Fruit fly (Drosophila melanogaster): Measurements from ENCODE around the gene TrissinR.

The TrissinR gene

dm6 chr2L:5805091-5805817, 18.6 kb upstream of the TrissinR start, which contains the start of gene CG11034 (continued):
- TF ChIP-seq HLHmδ (GFP tag; optimal IDR thresholded peaks at IDR 0.05) (peak; percentile 71), Lim3 (GFP tag; IDR thresholded peaks at IDR 0.05) (no peak), CG2129 (GFP tag; IDR thresholded peaks at IDR 0.05; ENCODE audit: partially characterized antibody) (no peak), CG12071 (GFP tag; optimal IDR thresholded peaks at IDR 0.05) (no peak), hkb (optimal IDR thresholded peaks at IDR 0.05) (no peak), hkb (GFP tag; IDR thresholded peaks at IDR 0.05) (no peak), CG11456 (GFP tag; IDR thresholded peaks at IDR 0.05) (no peak), Ptx1 (GFP tag; IDR thresholded peaks at IDR 0.05) (peak; percentile 21; the same call in 1 of the 2 replicates), CG6791 (GFP tag; IDR thresholded peaks at IDR 0.05; ENCODE audit: partially characterized antibody) (peak; percentile 51; the same call in 1 of the 3 replicates), wor (GFP tag; IDR thresholded peaks at IDR 0.05) (no peak), Meics (GFP tag; optimal IDR thresholded peaks at IDR 0.05) (peak; percentile 5), yki (optimal IDR thresholded peaks at IDR 0.05) (peak; percentile 33), kni (GFP tag; optimal IDR thresholded peaks at IDR 0.05) (no peak), CG17385 (GFP tag; optimal IDR thresholded peaks at IDR 0.05) (peak; percentile 6), CG33213 (GFP tag; optimal IDR thresholded peaks at IDR 0.05) (no peak), pan (optimal IDR thresholded peaks at IDR 0.05) (no peak), pan (GFP tag; optimal IDR thresholded peaks at IDR 0.05 in 1 of 2, IDR thresholded peaks at IDR 0.05 in 1 of 2) (no peak), sob (GFP tag; IDR thresholded peaks at IDR 0.05) (no peak), CG10462 (GFP tag; optimal IDR thresholded peaks at IDR 0.05) (no peak), CG17612 (GFP tag; IDR thresholded peaks at IDR 0.05) (no peak), CG12391 (tag; optimal IDR thresholded peaks at IDR 0.05) (no peak), Max (GFP tag; optimal IDR thresholded peaks at IDR 0.05) (no peak), Rfx (GFP tag; IDR thresholded peaks at IDR 0.05) (peak; percentile 40), onecut (GFP tag; IDR thresholded peaks at IDR 0.05) (peak; percentile 22; the same call in 1 of the 2 replicates), Tbp (GFP tag; optimal IDR thresholded peaks at IDR 0.05) (no peak), Bgb (GFP tag; IDR thresholded peaks at IDR 0.05; ENCODE audit: partially characterized antibody) (peak; percentile 42; the same call in 1 of the 2 replicates), row (GFP tag; IDR thresholded peaks at IDR 0.05) (peak; percentile 64; the same call in 2 of the 3 replicates), CG2889 (GFP tag; IDR thresholded peaks at IDR 0.05) (peak; percentile 78), dm (GFP tag; optimal IDR thresholded peaks at IDR 0.05) (no peak), CG2712 (tag; optimal IDR thresholded peaks at IDR 0.05) (no peak), Fer2 (tag; optimal IDR thresholded peaks at IDR 0.05) (no peak), Pdp1 (GFP tag; optimal IDR thresholded peaks at IDR 0.05) (peak in 1 of 2 experiments; percentile 15), C15 (GFP tag; IDR thresholded peaks at IDR 0.05) (no peak), CG8924 (tag; optimal IDR thresholded peaks at IDR 0.05) (no peak), Dll (GFP tag; IDR thresholded peaks at IDR 0.05; ENCODE audit: partially characterized antibody) (peak; percentile 8; the same call in 1 of the 4 replicates), CG9932 (GFP tag; IDR thresholded peaks at IDR 0.05) (peak; percentile 56), Dip2 (GFP tag; IDR thresholded peaks at IDR 0.05) (no peak), CG15479 (GFP tag; optimal IDR thresholded peaks at IDR 0.05) (peak; percentile 56), CG4424 (GFP tag; optimal IDR thresholded peaks at IDR 0.05) (peak; percentile 4), ci (GFP tag; IDR thresholded peaks at IDR 0.05) (peak; percentile 39; the same call in 2 of the 3 replicates), crc (GFP tag; optimal IDR thresholded peaks at IDR 0.05) (no peak), trh (GFP tag; optimal IDR thresholded peaks at IDR 0.05) (no peak), grn (GFP tag; optimal IDR thresholded peaks at IDR 0.05) (peak; percentile 94), CG13424 (tag; optimal IDR thresholded peaks at IDR 0.05) (peak; percentile 3), CG14860 (GFP tag; IDR thresholded peaks at IDR 0.05; ENCODE audit: partially characterized antibody) (no peak), wek (GFP tag; optimal IDR thresholded peaks at IDR 0.05) (no peak), pros (GFP tag; optimal IDR thresholded peaks at IDR 0.05) (no peak), sug (tag; optimal IDR thresholded peaks at IDR 0.05) (no peak), lov (optimal IDR thresholded peaks at IDR 0.05) (no peak), lov (GFP tag; IDR thresholded peaks at IDR 0.05) (0 out of 3 replicates have a peak, but pooled peaks have one; percentile 10)
